Worm (Caenorhabditis elegans) whole organism, L3 larva: Measurements from ENCODE around the gene nhr-263.

Experiments used
- fos-1 ChIP-seq: fragments of 150-350 bp; optimal IDR thresholded peaks from 2 replicates; lab custom pipeline; 2014; ENCODE audit warnings: missing biosample characterization, missing genetic modification characterization
- lin-15B ChIP-seq: fragments of 150-350 bp; optimal IDR thresholded peaks from 2 replicates; lab custom pipeline; 2014; ENCODE audit warnings: missing biosample characterization, missing genetic modification characterization
- nhr-25 ChIP-seq: sonication (generic microtip); optimal IDR thresholded peaks from 2 replicates; lab custom pipeline; 2017; ENCODE audit warnings: missing biosample characterization, missing genetic modification characterization
- nhr-77 ChIP-seq: fragments of 150-350 bp; optimal IDR thresholded peaks from 2 replicates; lab custom pipeline; 2014; ENCODE audit warnings: missing biosample characterization, missing genetic modification characterization
- pha-4 ChIP-seq: fragments of 150-350 bp; optimal IDR thresholded peaks from 2 replicates; lab custom pipeline; 2014; ENCODE audit warnings: missing biosample characterization, missing genetic modification reagents, missing genetic modification characterization
- ztf-11 ChIP-seq: fragments of 150-350 bp; optimal IDR thresholded peaks from 2 replicates; lab custom pipeline; 2014; ENCODE audit warnings: missing biosample characterization, missing genetic modification characterization

ce11 chrV:7356684-7357083, 14.8 kb upstream of the nhr-263 start, which contains the start of gene C03G6.21:
- TF ChIP-seq lin-15B (tag; lab: Kevin White, UChicago) (no peak), nhr-25 (tag; lab: Kevin White, UChicago) (no peak), ztf-11 (tag; lab: Kevin White, UChicago) (no peak), nhr-77 (tag; lab: Kevin White, UChicago) (no peak), pha-4 (tag; lab: Kevin White, UChicago) (no peak), fos-1 (tag; lab: Kevin White, UChicago) (no peak)
